Worm (Caenorhabditis elegans): Measurements from ENCODE around the gene ubxn-3.

DNA sequence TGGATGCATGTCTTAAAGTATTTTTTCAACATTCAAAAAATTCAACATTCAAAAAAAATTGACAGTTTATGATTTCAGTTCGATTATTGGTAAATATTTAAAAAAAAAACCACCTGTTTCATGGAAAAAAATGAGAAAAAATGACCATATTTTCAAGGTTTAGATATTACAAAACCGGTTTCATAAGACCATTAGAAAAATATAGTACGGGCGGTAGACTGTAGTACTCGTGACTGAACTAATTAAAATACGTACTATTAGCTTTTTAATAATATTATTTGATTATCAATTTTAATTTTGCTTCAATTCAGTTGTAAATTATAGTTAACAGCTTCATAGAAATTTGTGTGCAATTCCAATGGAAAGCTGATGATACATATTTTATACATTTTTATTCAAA is 43.8 kb downstream of the ubxn-3 start:
- TF ChIP-seq unc-62 (GFP tag; optimal IDR thresholded peaks at IDR 0.05) (no peak), nhr-237 (tag; optimal IDR thresholded peaks at IDR 0.05) (no peak), sptf-1 (tag; optimal IDR thresholded peaks at IDR 0.05) (no peak), elt-3 (tag; optimal IDR thresholded peaks at IDR 0.05) (no peak), lsy-2 (tag; optimal IDR thresholded peaks at IDR 0.05) (no peak), pha-4 (tag; optimal IDR thresholded peaks at IDR 0.05) (no peak), M03D4.4 (tag; optimal IDR thresholded peaks at IDR 0.05) (no peak), mab-5 (tag; optimal IDR thresholded peaks at IDR 0.05) (no peak), elt-1 (tag; optimal IDR thresholded peaks at IDR 0.05; ENCODE audit: borderline replicate concordance, insufficient read depth) (no peak), mep-1 (tag; optimal IDR thresholded peaks at IDR 0.05) (no peak), ces-1 (GFP tag; optimal IDR thresholded peaks at IDR 0.05) (no peak), blmp-1 (tag; optimal IDR thresholded peaks at IDR 0.05) (no peak), unc-39 (tag; optimal IDR thresholded peaks at IDR 0.05) (no peak)
